Worm (Caenorhabditis elegans): Measurements from ENCODE around the gene unc-58.

Gene unc-58

ce11 chrX:10141963-10142431, 9.0 kb upstream of the unc-58 start, which contains the start of gene oac-14 (continued):
- TF ChIP-seq nhr-67 (tag; optimal IDR thresholded peaks at IDR 0.05): no peak
- no peak for TF ChIP-seq daf-12 (tag; optimal IDR thresholded peaks at IDR 0.05)
- no peak for TF ChIP-seq snpc-4 (tag; optimal IDR thresholded peaks at IDR 0.05)
- no peak for TF ChIP-seq nhr-43 (tag; optimal IDR thresholded peaks at IDR 0.05; ENCODE audit: poor library complexity, severe bottlenecking)
- TF ChIP-seq aly-2 (tag; optimal IDR thresholded peaks at IDR 0.05): no peak
- TF ChIP-seq mml-1 (tag; optimal IDR thresholded peaks at IDR 0.05): no peak

ce11 chrX:10141264-10141663, 8.3 kb upstream of the unc-58 start:
- no peak for TF ChIP-seq nhr-67 (tag; optimal IDR thresholded peaks at IDR 0.05)
- no peak for TF ChIP-seq lsy-12 (tag; optimal IDR thresholded peaks at IDR 0.05)
- TF ChIP-seq nhr-237 (tag; optimal IDR thresholded peaks at IDR 0.05): no peak
- no peak for TF ChIP-seq ceh-16 (tag; optimal IDR thresholded peaks at IDR 0.05)
- TF ChIP-seq elt-1 (tag; optimal IDR thresholded peaks at IDR 0.05): no peak
- no peak for TF ChIP-seq unc-39 (tag; optimal IDR thresholded peaks at IDR 0.05)
- TF ChIP-seq daf-12 (tag; optimal IDR thresholded peaks at IDR 0.05): no peak
- TF ChIP-seq lin-39 (tag; optimal IDR thresholded peaks at IDR 0.05): no peak
- no peak for TF ChIP-seq ztf-4 (tag; optimal IDR thresholded peaks at IDR 0.05)
- TF ChIP-seq nhr-28 (tag; optimal IDR thresholded peaks at IDR 0.05): no peak
- TF ChIP-seq nfya-1 (tag; optimal IDR thresholded peaks at IDR 0.05; ENCODE audit: insufficient read depth): no peak
- TF ChIP-seq eor-1 (tag; optimal IDR thresholded peaks at IDR 0.05): no peak
- TF ChIP-seq elt-3 (tag; optimal IDR thresholded peaks at IDR 0.05): no peak
- no peak for TF ChIP-seq ztf-11 (tag; optimal IDR thresholded peaks at IDR 0.05)
- no peak for TF ChIP-seq jun-1 (tag; optimal IDR thresholded peaks at IDR 0.05)
- no peak for TF ChIP-seq R02D3.7 (tag; optimal IDR thresholded peaks at IDR 0.05)
- TF ChIP-seq nhr-76 (tag; optimal IDR thresholded peaks at IDR 0.05): no peak

ce11 chrX:10138494-10138893, 5.5 kb upstream of the unc-58 start, which contains the start of gene moc-1:
Gene moc-1 (minus strand): TSS chrX:10138620.
- TF ChIP-seq skn-1 (tag; optimal IDR thresholded peaks at IDR 0.05): no peak

DNA sequence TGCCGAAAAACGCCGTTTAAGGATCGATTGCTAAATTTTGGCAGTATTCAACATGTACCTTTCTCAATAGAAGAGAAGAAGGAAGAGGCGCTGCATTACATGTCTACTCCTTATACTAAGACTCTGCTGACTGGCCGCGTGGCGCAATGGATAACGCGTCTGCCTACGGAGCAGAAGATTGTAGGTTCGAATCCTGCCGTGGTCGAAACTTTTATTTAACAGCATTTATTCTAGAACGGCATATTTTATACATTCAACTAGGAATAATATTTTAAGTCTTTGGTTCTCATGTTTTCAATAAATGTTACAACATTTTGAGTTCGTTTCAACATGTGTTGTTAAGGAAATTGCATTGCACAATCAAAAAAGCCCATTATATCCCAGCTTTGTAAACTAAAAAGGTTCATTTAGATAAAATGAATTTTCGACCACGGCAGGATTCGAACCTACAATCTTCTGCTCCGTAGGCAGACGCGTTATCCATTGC, 393 bp downstream of the unc-58 start:
- TF ChIP-seq nhr-23 (tag; optimal IDR thresholded peaks at IDR 0.05): peak; percentile 37
- peak; percentile 8 for TF ChIP-seq lin-39 (tag; optimal IDR thresholded peaks at IDR 0.05)
- TF ChIP-seq ceh-28 (tag; optimal IDR thresholded peaks at IDR 0.05): peak; percentile 11
- peak; percentile 46 for TF ChIP-seq nfya-1 (tag; optimal IDR thresholded peaks at IDR 0.05; ENCODE audit: insufficient read depth)
- peak; percentile 17 for TF ChIP-seq lin-15B (tag; optimal IDR thresholded peaks at IDR 0.05)
- TF ChIP-seq nhr-43 (tag; optimal IDR thresholded peaks at IDR 0.05; ENCODE audit: poor library complexity, severe bottlenecking): peak; percentile 69
- peak; percentile 65 for TF ChIP-seq jun-1 (tag; optimal IDR thresholded peaks at IDR 0.05)
- peak; percentile 38 for TF ChIP-seq lsy-12 (tag; optimal IDR thresholded peaks at IDR 0.05)
- peak; percentile 10 for TF ChIP-seq ceh-82 (tag; optimal IDR thresholded peaks at IDR 0.05)
- peak; percentile 45 for TF ChIP-seq fos-1 (tag; optimal IDR thresholded peaks at IDR 0.05)
- peak; percentile 48 for TF ChIP-seq elt-2 (tag; optimal IDR thresholded peaks at IDR 0.05)
- peak; percentile 42 for TF ChIP-seq tbx-2 (tag; optimal IDR thresholded peaks at IDR 0.05)
- peak; percentile 77 for TF ChIP-seq hmg-11 (tag; optimal IDR thresholded peaks at IDR 0.05)

DNA sequence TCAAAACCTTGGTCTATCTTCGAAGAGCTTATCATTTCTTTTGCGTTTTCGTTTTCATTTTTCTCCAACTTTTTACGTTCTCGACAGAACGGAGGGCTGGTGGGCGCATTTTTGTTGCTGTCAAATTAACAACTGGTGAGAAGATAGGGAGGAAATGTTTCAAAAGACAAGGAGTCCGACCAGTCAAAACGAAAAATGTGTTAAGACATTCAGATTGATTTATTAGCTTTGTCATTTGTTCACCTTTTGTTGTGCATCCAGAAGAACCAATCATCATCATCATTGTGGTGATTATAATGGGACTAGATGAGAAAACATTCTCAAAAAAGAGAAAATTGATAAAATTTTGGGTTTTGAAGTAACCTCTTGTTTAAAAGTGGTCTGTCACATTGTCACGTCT, 2.8 kb downstream of the unc-58 start:
- TF ChIP-seq egl-5 (tag; optimal IDR thresholded peaks at IDR 0.05) (peak; percentile 72), pha-4 (tag; optimal IDR thresholded peaks at IDR 0.05) (no peak), R02D3.7 (tag; optimal IDR thresholded peaks at IDR 0.05) (no peak)

DNA sequence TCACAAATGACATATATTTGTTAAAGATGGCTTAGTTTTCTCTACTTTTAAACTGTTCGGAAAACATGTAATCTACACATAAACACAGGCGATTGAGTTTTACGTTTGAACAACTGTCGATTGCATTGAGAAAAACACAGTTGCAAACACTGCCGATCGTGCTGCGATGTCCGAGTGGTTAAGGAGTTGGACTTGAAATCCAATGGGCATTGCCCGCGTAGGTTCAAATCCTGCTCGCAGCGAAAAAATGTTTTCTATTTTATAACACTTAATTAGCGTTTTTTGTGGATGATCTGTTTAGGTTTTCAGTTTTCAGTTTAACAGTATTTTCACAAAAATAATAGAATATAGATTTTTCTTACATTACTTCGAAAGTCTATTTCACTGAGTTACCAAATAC, 8.6 kb downstream of the unc-58 start:
- TF ChIP-seq ceh-16 (tag; optimal IDR thresholded peaks at IDR 0.05) (no peak), ceh-28 (tag; optimal IDR thresholded peaks at IDR 0.05) (no peak), pqm-1 (tag; optimal IDR thresholded peaks at IDR 0.05) (no peak), nhr-43 (tag; optimal IDR thresholded peaks at IDR 0.05; ENCODE audit: poor library complexity, severe bottlenecking) (peak; percentile 27), elt-2 (tag; optimal IDR thresholded peaks at IDR 0.05) (no peak)
